Worm (Caenorhabditis elegans): ENCODE data around the gene Y26G10.6.

The Y26G10.6 gene

DNA sequence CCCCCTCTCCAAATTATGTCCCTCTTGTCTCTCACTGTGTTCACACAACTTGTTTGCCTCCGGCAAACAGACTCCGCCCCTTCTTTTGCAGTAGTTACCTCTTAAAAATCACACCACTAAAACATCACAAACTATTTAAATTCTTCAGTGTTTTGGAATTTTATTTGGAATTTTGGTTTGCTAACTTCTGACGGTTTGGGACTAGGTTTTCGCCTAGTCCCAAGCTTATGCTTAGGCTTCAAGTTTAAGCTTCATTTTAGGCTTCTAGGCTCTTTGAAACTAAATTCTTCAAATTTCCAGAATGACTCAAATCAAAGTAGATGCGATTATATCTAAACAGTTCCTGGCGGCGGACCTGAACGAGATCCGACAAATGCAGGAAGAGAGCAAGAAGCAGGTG lies 24.9 kb downstream of the Y26G10.6 start, which contains the start of gene fat-5:
Gene fat-5, plus strand, starts transcription at position 301 of the 400 bp plus-strand sequence.
- TF ChIP-seq aha-1 (tag) (peak; percentile 41), nhr-10 (tag; optimal IDR thresholded peaks at IDR 0.05) (no peak)

DNA sequence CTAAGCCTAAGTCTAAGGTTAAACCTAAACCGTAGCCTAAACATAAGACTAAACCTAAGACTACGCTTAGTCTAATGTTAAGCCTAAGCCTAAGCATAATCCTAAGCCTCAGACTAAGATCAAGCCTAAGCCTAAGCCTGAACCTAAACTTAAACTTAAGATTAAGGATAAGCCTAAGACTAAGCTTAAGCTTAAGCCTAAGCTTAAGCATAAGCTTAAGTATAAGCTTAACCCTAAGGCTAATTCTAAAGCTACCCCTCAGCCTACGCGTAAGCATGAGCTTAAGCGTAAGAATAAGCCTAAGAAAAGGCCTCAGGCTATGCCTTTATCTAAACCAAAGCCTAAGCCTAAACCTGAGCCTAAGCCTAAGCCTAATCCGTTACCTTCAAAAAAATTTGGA lies 28.6 kb downstream of the Y26G10.6 start:
- TF ChIP-seq daf-12 (tag; optimal IDR thresholded peaks at IDR 0.05), result no peak
- TF ChIP-seq zip-11 (GFP tag; IDR thresholded peaks at IDR 0.05), result no peak
- no peak for TF ChIP-seq nhr-111 (GFP tag; optimal IDR thresholded peaks at IDR 0.05)
- TF ChIP-seq snpc-4 (tag; optimal IDR thresholded peaks at IDR 0.05), result no peak
- no peak for TF ChIP-seq ces-1 (GFP tag; optimal IDR thresholded peaks at IDR 0.05)
- no peak for TF ChIP-seq nhr-28 (tag; optimal IDR thresholded peaks at IDR 0.05)
- TF ChIP-seq arid-1 (GFP tag; conservative IDR thresholded peaks at IDR 0.05), result no peak
- no peak for TF ChIP-seq pqm-1 (tag; optimal IDR thresholded peaks at IDR 0.05)

DNA sequence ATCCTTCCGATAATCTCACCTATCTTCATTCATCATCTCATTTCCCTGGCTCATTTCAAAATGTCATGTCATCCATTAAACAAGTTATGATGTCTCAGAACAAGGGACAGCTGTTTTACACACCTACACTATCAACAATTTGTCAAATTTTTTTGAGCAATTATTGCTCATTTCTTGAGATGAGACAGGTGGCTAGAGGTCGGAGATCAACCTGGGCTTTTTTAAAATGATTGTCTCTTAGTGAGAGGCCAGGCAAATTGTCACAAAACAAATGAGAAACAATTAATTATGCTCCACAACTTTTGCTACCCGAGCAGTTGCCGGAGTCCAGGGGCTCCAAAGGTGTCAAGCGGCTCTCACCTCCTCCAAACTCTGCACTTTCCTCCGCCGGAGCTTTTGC lies 29.0 kb downstream of the Y26G10.6 start:
- TF ChIP-seq ceh-20 (GFP tag; IDR thresholded peaks at IDR 0.05) (0 out of 2 replicates have a peak, but pooled peaks have one; percentile 29), unc-62 (GFP tag; optimal IDR thresholded peaks at IDR 0.05 in 1 of 2) (peak in 1 of 2 experiments; percentile 96), unc-62 (tag; optimal IDR thresholded peaks at IDR 0.05) (no peak), ceh-62 (tag; optimal IDR thresholded peaks at IDR 0.05) (no peak), nhr-11 (tag; optimal IDR thresholded peaks at IDR 0.05) (peak; percentile 60), hlh-11 (tag; optimal IDR thresholded peaks at IDR 0.05) (peak; percentile 38), daf-16 (GFP tag; optimal IDR thresholded peaks at IDR 0.05) (peak in 1 of 2 experiments; percentile 40), daf-16 (tag; optimal IDR thresholded peaks at IDR 0.05) (no peak)

DNA sequence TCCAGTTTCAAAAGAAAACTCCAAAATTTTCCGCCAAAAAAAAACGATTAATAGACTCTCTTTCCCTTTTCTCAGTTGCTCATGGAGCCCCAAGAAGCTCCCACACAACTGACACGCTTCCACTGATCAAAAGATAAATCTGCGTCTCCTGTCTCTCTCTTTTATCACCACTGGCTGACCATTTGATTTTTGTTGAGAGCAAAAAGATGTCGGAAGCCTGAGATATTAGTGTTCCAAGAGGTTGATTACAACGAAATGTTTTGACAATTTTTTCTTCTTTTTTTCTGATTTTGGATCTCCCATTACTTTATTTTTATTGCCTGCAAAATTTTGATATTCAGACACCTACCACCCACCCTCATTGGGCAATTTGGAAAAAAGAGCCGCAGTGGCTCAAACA lies 32.8 kb downstream of the Y26G10.6 start, which contains the start of gene twk-42:
Gene twk-42, minus strand, starts transcription at position 101 of the 400 bp plus-strand sequence.
- no peak for TF ChIP-seq lir-3 (tag; optimal IDR thresholded peaks at IDR 0.05)
- TF ChIP-seq hmg-1.1 (GFP tag; IDR thresholded peaks at IDR 0.05), result no peak
- no peak for TF ChIP-seq ceh-32 (tag; optimal IDR thresholded peaks at IDR 0.05; ENCODE audit: poor library complexity)
- no peak for TF ChIP-seq egl-43 (GFP tag; IDR thresholded peaks at IDR 0.05)
- TF ChIP-seq ZK337.2 (GFP tag; IDR thresholded peaks at IDR 0.05), result no peak
- TF ChIP-seq jun-1 (tag; optimal IDR thresholded peaks at IDR 0.05), result no peak
- no peak for TF ChIP-seq fkh-10 (GFP tag; optimal IDR thresholded peaks at IDR 0.05)
- no peak for TF ChIP-seq Y48G9A.11 (GFP tag; IDR thresholded peaks at IDR 0.05)
- no peak for TF ChIP-seq snpc-4 (tag; optimal IDR thresholded peaks at IDR 0.05)
- TF ChIP-seq hlh-30 (tag; optimal IDR thresholded peaks at IDR 0.05; ENCODE audit: insufficient read depth), result no peak
- no peak for TF ChIP-seq unc-39 (tag; optimal IDR thresholded peaks at IDR 0.05)
- no peak for TF ChIP-seq lsy-2 (tag; optimal IDR thresholded peaks at IDR 0.05)
- TF ChIP-seq dmd-9 (GFP tag; IDR thresholded peaks at IDR 0.05), result no peak
- TF ChIP-seq R02D3.7 (tag; optimal IDR thresholded peaks at IDR 0.05), result no peak
- no peak for TF ChIP-seq unc-62 (GFP tag; optimal IDR thresholded peaks at IDR 0.05 in 1 of 2)
- TF ChIP-seq unc-62 (tag; optimal IDR thresholded peaks at IDR 0.05), result no peak
- TF ChIP-seq Y75B8A.6 (GFP tag; IDR thresholded peaks at IDR 0.05), result no peak
- no peak for TF ChIP-seq F37D6.2 (tag; optimal IDR thresholded peaks at IDR 0.05)

DNA sequence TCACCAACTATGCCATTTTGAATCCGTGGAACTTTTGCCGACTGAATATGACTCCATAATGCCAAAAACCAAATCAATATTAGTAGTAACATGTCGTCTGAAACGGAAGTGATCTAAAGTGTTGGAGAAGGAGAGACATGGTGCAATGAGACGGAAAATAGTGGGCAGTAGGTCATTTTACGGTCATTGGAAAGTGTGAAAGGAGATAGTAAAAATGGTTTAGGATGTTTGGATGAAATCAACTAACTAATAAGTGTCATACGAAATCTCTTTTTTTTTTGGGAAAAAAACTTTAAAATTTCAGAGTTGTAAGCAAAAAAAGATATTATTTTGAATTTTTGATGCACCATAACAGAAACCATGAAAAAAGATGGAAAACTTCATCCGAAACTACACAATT lies 40.0 kb downstream of the Y26G10.6 start, which contains the start of gene cutl-4:
Gene cutl-4, minus strand, starts transcription at position 101 of the 400 bp plus-strand sequence.
- no peak for TF ChIP-seq zip-11 (GFP tag; IDR thresholded peaks at IDR 0.05)
- TF ChIP-seq aly-2 (tag; optimal IDR thresholded peaks at IDR 0.05), result no peak
- no peak for TF ChIP-seq php-3 (GFP tag; IDR thresholded peaks at IDR 0.05)
- no peak for TF ChIP-seq pha-4 (GFP tag; IDR thresholded peaks at IDR 0.05)
- no peak for TF ChIP-seq pha-4 (tag; optimal IDR thresholded peaks at IDR 0.05)
- no peak for TF ChIP-seq spr-1 (tag; optimal IDR thresholded peaks at IDR 0.05)
- no peak for TF ChIP-seq dpl-1 (GFP tag; optimal IDR thresholded peaks at IDR 0.05)
- TF ChIP-seq arid-1 (GFP tag; conservative IDR thresholded peaks at IDR 0.05), result no peak
- no peak for TF ChIP-seq fkh-10 (GFP tag; optimal IDR thresholded peaks at IDR 0.05)
- no peak for TF ChIP-seq duxl-1 (tag; optimal IDR thresholded peaks at IDR 0.05; ENCODE audit: poor library complexity)
